Fruit fly (Drosophila melanogaster) whole organism, embryonic: ENCODE data around the gene CG34284.

ENCODE experiments used
- CG10366 ChIP-seq: fragments of 200-800 bp; sonication (Bioruptor generic); IDR thresholded peaks from 2 replicates; pipeline ENCODE4 v1.3.6; 2022; ENCODE audit warnings: missing biosample characterization, missing genetic modification characterization
- CG12071 ChIP-seq: fragments of 200-800 bp; sonication (Bioruptor generic); optimal IDR thresholded peaks from 3 replicates; lab custom pipeline; 2018; ENCODE audit warnings: missing biosample characterization, mild to moderate bottlenecking, missing genetic modification characterization
- CG12391 ChIP-seq: fragments of 200-800 bp; sonication (Bioruptor generic); optimal IDR thresholded peaks from 3 replicates; lab custom pipeline; 2018; ENCODE audit warnings: missing biosample characterization, mild to moderate bottlenecking, missing genetic modification characterization, moderate library complexity
- CG13424 ChIP-seq: fragments of 200-800 bp; sonication (Bioruptor generic); optimal IDR thresholded peaks from 2 replicates; lab custom pipeline; 2019; ENCODE audit warnings: missing biosample characterization, mild to moderate bottlenecking, missing genetic modification characterization, moderate library complexity
- CG17385 ChIP-seq: fragments of 200-800 bp; sonication (Bioruptor generic); optimal IDR thresholded peaks from 3 replicates; lab custom pipeline; 2018; ENCODE audit warnings: missing biosample characterization, mild to moderate bottlenecking, missing genetic modification characterization
- CG17802 ChIP-seq: fragments of 200-800 bp; sonication (Bioruptor generic); optimal IDR thresholded peaks from 2 replicates; lab custom pipeline; 2018; ENCODE audit warnings: missing biosample characterization, mild to moderate bottlenecking, missing genetic modification characterization, moderate library complexity
- CG18262 ChIP-seq: fragments of 200-800 bp; optimal IDR thresholded peaks from 3 replicates; lab custom pipeline; 2019; ENCODE audit warnings: missing biosample characterization, mild to moderate bottlenecking, missing genetic modification characterization, moderate library complexity
- CG2199 ChIP-seq: fragments of 200-800 bp; sonication (Bioruptor generic); IDR thresholded peaks from 3 replicates; pipeline ENCODE4 v1.3.6; 2022; ENCODE audit warnings: missing biosample characterization, missing genetic modification characterization
- CG30020 ChIP-seq: fragments of 200-800 bp; optimal IDR thresholded peaks from 2 replicates; lab custom pipeline; 2019; ENCODE audit warnings: missing biosample characterization, mild to moderate bottlenecking, missing genetic modification characterization, moderate library complexity
- CG31388 ChIP-seq: fragments of 200-800 bp; sonication (Bioruptor generic); optimal IDR thresholded peaks from 2 replicates; lab custom pipeline; 2016; ENCODE audit warnings: missing biosample characterization, missing genetic modification characterization
- CG3407 ChIP-seq: fragments of 200-800 bp; sonication (Bioruptor generic); optimal IDR thresholded peaks from 2 replicates; lab custom pipeline; 2018; ENCODE audit warnings: missing biosample characterization, mild to moderate bottlenecking, missing genetic modification characterization
- CG3847 ChIP-seq: fragments of 200-800 bp; sonication (Bioruptor generic); IDR thresholded peaks from 2 replicates; pipeline ENCODE4 v1.3.6; 2022; ENCODE audit warnings: missing biosample characterization, missing genetic modification characterization
- CG4730 ChIP-seq: fragments of 200-800 bp; sonication (Bioruptor generic); IDR thresholded peaks from 2 replicates; pipeline ENCODE4 v1.3.6; 2022; ENCODE audit warnings: missing biosample characterization, missing genetic modification characterization
- CG4820 ChIP-seq: fragments of 200-800 bp; sonication (Bioruptor generic); optimal IDR thresholded peaks from 3 replicates; lab custom pipeline; 2016; ENCODE audit warnings: missing biosample characterization, missing genetic modification characterization
- CG7987 ChIP-seq: fragments of 200-800 bp; sonication (Bioruptor generic); optimal IDR thresholded peaks from 2 replicates; lab custom pipeline; 2018; ENCODE audit warnings: missing biosample characterization, mild to moderate bottlenecking, missing genetic modification characterization, moderate library complexity
- CG9437 ChIP-seq: fragments of 200-800 bp; sonication (Bioruptor generic); optimal IDR thresholded peaks from 2 replicates; lab custom pipeline; 2018; ENCODE audit warnings: missing biosample characterization, mild to moderate bottlenecking, missing genetic modification characterization
- CTCF ChIP-seq: fragments of 200-800 bp; sonication (Bioruptor generic); optimal IDR thresholded peaks from 2 replicates; lab custom pipeline; 2017; ENCODE audit warnings: missing biosample characterization, mild to moderate bottlenecking, missing genetic modification characterization, moderate library complexity
- D19A ChIP-seq: fragments of 200-800 bp; optimal IDR thresholded peaks from 3 replicates; lab custom pipeline; 2019; ENCODE audit warnings: missing biosample characterization, mild to moderate bottlenecking, missing genetic modification characterization, moderate library complexity
- Dad ChIP-seq: fragments of 200-800 bp; sonication (Bioruptor generic); optimal IDR thresholded peaks from 3 replicates; lab custom pipeline; 2016; ENCODE audit warnings: missing biosample characterization, missing genetic modification characterization
- ERR ChIP-seq: fragments of 200-800 bp; sonication (Bioruptor generic); optimal IDR thresholded peaks from 2 replicates; lab custom pipeline; 2016; ENCODE audit warnings: missing biosample characterization, missing genetic modification characterization
- Ets65A ChIP-seq: fragments of 200-800 bp; sonication (Bioruptor generic); peaks from one replicate; lab custom pipeline; 2016; ENCODE audit warnings: missing biosample characterization, missing genetic modification characterization
- Hr39 ChIP-seq: fragments of >200 bp; optimal IDR thresholded peaks from 2 replicates; lab custom pipeline; 2017
- Hr78 ChIP-seq, 2 experiments: fragments of 200-800 bp in 1 of 2; fragments of >200 bp in 1 of 2; sonication (Bioruptor generic) in 1 of 2; optimal IDR thresholded peaks; 2 replicates each; lab custom pipeline; 2017 to 2019; ENCODE audit warnings: missing biosample characterization in 2 of 2, missing genetic modification characterization in 2 of 2, mild to moderate bottlenecking in 1 of 2, moderate library complexity in 1 of 2
- Lhr ChIP-seq: fragments of 200-800 bp; sonication (Bioruptor generic); optimal IDR thresholded peaks from 3 replicates; lab custom pipeline; 2017; ENCODE audit warnings: mild to moderate bottlenecking, missing biosample characterization, missing genetic modification reagents, missing genetic modification characterization
- Oaz ChIP-seq: fragments of 200-800 bp; sonication (Bioruptor generic); IDR thresholded peaks from 2 replicates; pipeline ENCODE4 v1.3.6; 2022; ENCODE audit warnings: missing biosample characterization, missing genetic modification characterization
- Ptx1 ChIP-seq: fragments of 200-800 bp; sonication (Bioruptor generic); IDR thresholded peaks from 2 replicates; pipeline ENCODE4 v1.3.6; 2022; ENCODE audit warnings: missing biosample characterization, missing genetic modification characterization
- Sox102F ChIP-seq: fragments of 200-800 bp; sonication (Bioruptor generic); optimal IDR thresholded peaks from 2 replicates; lab custom pipeline; 2018; ENCODE audit warnings: missing biosample characterization, mild to moderate bottlenecking, missing genetic modification characterization, moderate library complexity
- Trl ChIP-seq, 3 experiments: fragments of >200 bp in 2 of 3; fragments of 200-800 bp in 1 of 3; sonication (Bioruptor generic) in 1 of 3; optimal IDR thresholded peaks; 2 replicates in 1 of 3; 3 replicates in 2 of 3; lab custom pipeline; 2016 to 2017; ENCODE audit warnings: missing biosample characterization in 1 of 3, missing genetic modification characterization in 1 of 3
- Xrp1 ChIP-seq: fragments of 200-800 bp; sonication (Bioruptor generic); IDR thresholded peaks from 2 replicates; pipeline ENCODE4 v1.3.6; 2022; ENCODE audit warnings: missing biosample characterization, missing genetic modification characterization
- ara ChIP-seq: fragments of 200-800 bp; sonication (Bioruptor generic); IDR thresholded peaks from 2 replicates; pipeline ENCODE4 v1.3.6; 2022; ENCODE audit warnings: missing biosample characterization, missing genetic modification characterization
- bsh ChIP-seq, 2 experiments: fragments of 200-800 bp; sonication (Bioruptor generic); optimal IDR thresholded peaks; 2 replicates each; lab custom pipeline; 2017 to 2018; ENCODE audit warnings: mild to moderate bottlenecking in 2 of 2, missing biosample characterization in 2 of 2, missing genetic modification characterization in 2 of 2, moderate library complexity in 1 of 2
- btn ChIP-seq: fragments of 200-800 bp; sonication (Bioruptor generic); optimal IDR thresholded peaks from 2 replicates; lab custom pipeline; 2016; ENCODE audit warnings: missing biosample characterization, missing genetic modification characterization
- cad ChIP-seq: fragments of >200 bp; optimal IDR thresholded peaks from 2 replicates; lab custom pipeline; 2017; ENCODE audit warnings: missing biosample characterization, missing genetic modification characterization
- fd64A ChIP-seq: fragments of 200-800 bp; sonication (Bioruptor generic); optimal IDR thresholded peaks from 3 replicates; lab custom pipeline; 2018; ENCODE audit warnings: missing biosample characterization, mild to moderate bottlenecking, missing genetic modification characterization
- gem ChIP-seq: fragments of 200-800 bp; sonication (Bioruptor generic); optimal IDR thresholded peaks from 2 replicates; lab custom pipeline; 2019; ENCODE audit warnings: missing biosample characterization, mild to moderate bottlenecking, missing genetic modification characterization, moderate library complexity
- grau ChIP-seq: fragments of 200-800 bp; optimal IDR thresholded peaks from 3 replicates; lab custom pipeline; 2019; ENCODE audit warnings: missing biosample characterization, mild to moderate bottlenecking, missing genetic modification characterization, moderate library complexity
- grn ChIP-seq: fragments of 200-800 bp; sonication (Bioruptor generic); optimal IDR thresholded peaks from 3 replicates; lab custom pipeline; 2017; ENCODE audit warnings: missing biosample characterization, missing genetic modification characterization
- h ChIP-seq: fragments of >200 bp; optimal IDR thresholded peaks from 2 replicates; lab custom pipeline; 2017
- kni ChIP-seq: fragments of 200-800 bp; sonication (Bioruptor generic); optimal IDR thresholded peaks from 3 replicates; lab custom pipeline; 2017; ENCODE audit warnings: mild to moderate bottlenecking, missing biosample characterization, missing genetic modification reagents, missing genetic modification characterization
- mirr ChIP-seq: fragments of 200-800 bp; sonication (Bioruptor generic); optimal IDR thresholded peaks from 3 replicates; lab custom pipeline; 2018; ENCODE audit warnings: missing biosample characterization, mild to moderate bottlenecking, missing genetic modification characterization
- oc ChIP-seq: fragments of 200-800 bp; sonication (Bioruptor generic); optimal IDR thresholded peaks from 2 replicates; lab custom pipeline; 2018; ENCODE audit warnings: missing biosample characterization, mild to moderate bottlenecking, missing genetic modification characterization, moderate library complexity
- org-1 ChIP-seq: fragments of 200-800 bp; sonication (Bioruptor generic); optimal IDR thresholded peaks from 2 replicates; lab custom pipeline; 2017; ENCODE audit warnings: missing biosample characterization, missing genetic modification characterization
- prd ChIP-seq, 3 experiments: fragments of >200 bp in 2 of 3; fragments of 200-800 bp in 1 of 3; sonication (Bioruptor generic) in 1 of 3; optimal IDR thresholded peaks in 2 of 3; IDR thresholded peaks in 1 of 3; 2 replicates in 2 of 3; 3 replicates in 1 of 3; pipeline versions ENCODE4 v1.3.6 to Lab custom; 2017 to 2022; ENCODE audit warnings: missing biosample characterization in 1 of 3, missing genetic modification characterization in 1 of 3
- pros ChIP-seq: fragments of 200-800 bp; sonication (Bioruptor generic); optimal IDR thresholded peaks from 3 replicates; lab custom pipeline; 2019; ENCODE audit warnings: missing biosample characterization, mild to moderate bottlenecking, missing genetic modification characterization, moderate library complexity
- row ChIP-seq: fragments of 200-800 bp; sonication (Bioruptor generic); IDR thresholded peaks from 3 replicates; pipeline ENCODE4 v1.3.6; 2022; ENCODE audit warnings: missing biosample characterization, missing genetic modification characterization
- sd ChIP-seq: fragments of 200-800 bp; sonication (Bioruptor generic); optimal IDR thresholded peaks from 3 replicates; lab custom pipeline; 2018; ENCODE audit warnings: missing biosample characterization, mild to moderate bottlenecking, missing genetic modification characterization, moderate library complexity
- sens ChIP-seq: fragments of 200-800 bp; sonication (Bioruptor generic); peaks from one replicate; lab custom pipeline; 2016; ENCODE audit warnings: missing biosample characterization, missing genetic modification characterization
- slp2 ChIP-seq: fragments of 200-800 bp; sonication (Bioruptor generic); optimal IDR thresholded peaks from 2 replicates; lab custom pipeline; 2016; ENCODE audit warnings: missing biosample characterization, missing genetic modification characterization
- tup ChIP-seq: fragments of 200-800 bp; sonication (Bioruptor generic); optimal IDR thresholded peaks from 2 replicates; lab custom pipeline; 2016; ENCODE audit warnings: missing biosample characterization, mild to moderate bottlenecking, missing genetic modification characterization, moderate library complexity
- twi ChIP-seq: fragments of 200-800 bp; optimal IDR thresholded peaks from 2 replicates; lab custom pipeline; 2019; ENCODE audit warnings: missing biosample characterization, mild to moderate bottlenecking, missing genetic modification characterization, moderate library complexity
- z ChIP-seq: fragments of 200-800 bp; sonication (Bioruptor generic); IDR thresholded peaks from 3 replicates; pipeline ENCODE4 v1.3.6; 2022; ENCODE audit warnings: missing biosample characterization, missing genetic modification characterization

The CG34284 gene

DNA sequence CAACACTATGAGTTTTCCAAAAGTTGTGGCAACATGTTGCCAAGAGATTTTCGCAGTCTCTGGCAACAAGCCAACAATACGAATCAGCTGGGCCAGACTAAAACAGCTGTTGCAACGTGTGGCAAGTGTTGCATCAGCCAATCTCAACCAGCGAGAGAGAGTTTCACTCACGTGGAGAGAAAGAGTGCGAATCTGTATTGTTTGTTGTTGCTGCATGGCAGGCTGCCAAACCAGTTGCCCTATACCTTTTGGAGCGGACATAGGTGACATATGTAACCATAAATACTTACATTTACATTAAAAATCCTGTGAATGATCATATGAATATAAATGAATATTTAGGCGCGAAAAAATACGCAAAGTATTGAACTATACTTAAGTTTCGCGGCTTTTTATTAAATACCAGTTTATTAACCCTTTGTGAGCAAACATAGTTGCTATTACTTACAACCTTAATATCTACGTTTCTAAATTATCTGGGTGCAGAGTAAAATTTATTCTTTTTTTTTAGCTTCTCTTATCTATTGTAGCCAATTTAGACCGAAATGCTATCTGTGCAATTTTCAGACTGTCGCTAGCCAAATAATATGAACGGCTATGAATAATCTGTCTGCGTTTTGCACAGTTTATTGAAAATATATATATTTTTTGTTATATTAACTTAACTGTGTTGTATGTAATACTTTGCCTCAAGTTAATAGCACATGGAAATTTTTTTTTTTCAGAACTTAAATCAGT lies 11.3 kb upstream of the CG34284 start (continued):
- TF ChIP-seq Lhr (no peak), Oaz (GFP tag; lab: Robert Waterston, UW) (no peak), CG10366 (GFP tag; lab: Robert Waterston, UW) (peak; percentile 23; the same call in 1 of the 2 replicates), Sox102F (peak; percentile 30), org-1 (no peak), CTCF (GFP tag; lab: Kevin White, UChicago) (no peak), CG17802 (no peak), bsh (GFP tag; optimal IDR thresholded peaks at IDR 0.05; lab: Kevin White, UChicago) (peak; percentile 33 to 43), CG9437 (peak; percentile 43), CG3407 (no peak), gem (peak; percentile 18), pros (GFP tag; lab: Kevin White, UChicago) (no peak), Hr78 (GFP tag; optimal IDR thresholded peaks at IDR 0.05; lab: Kevin White, UChicago) (no peak), ERR (no peak), CG3847 (no peak), CG13424 (tag; lab: Kevin White, UChicago) (peak; percentile 31), CG31388 (GFP tag; lab: Kevin White, UChicago) (no peak), twi (tag; lab: Kevin White, UChicago) (no peak), Ets65A (no peak), mirr (GFP tag; lab: Kevin White, UChicago) (no peak), CG30020 (no peak), fd64A (GFP tag; lab: Kevin White, UChicago) (no peak), CG4820 (GFP tag; lab: Kevin White, UChicago) (no peak), Ptx1 (GFP tag; lab: Robert Waterston, UW) (no peak), CG17385 (no peak), CG12391 (tag; lab: Kevin White, UChicago) (no peak), CG4730 (GFP tag; lab: Robert Waterston, UW) (no peak), CG7987 (no peak), Hr39 (lab: Kevin White, UChicago) (no peak), CG18262 (peak; percentile 41), CG12071 (GFP tag; lab: Kevin White, UChicago) (no peak)

DNA sequence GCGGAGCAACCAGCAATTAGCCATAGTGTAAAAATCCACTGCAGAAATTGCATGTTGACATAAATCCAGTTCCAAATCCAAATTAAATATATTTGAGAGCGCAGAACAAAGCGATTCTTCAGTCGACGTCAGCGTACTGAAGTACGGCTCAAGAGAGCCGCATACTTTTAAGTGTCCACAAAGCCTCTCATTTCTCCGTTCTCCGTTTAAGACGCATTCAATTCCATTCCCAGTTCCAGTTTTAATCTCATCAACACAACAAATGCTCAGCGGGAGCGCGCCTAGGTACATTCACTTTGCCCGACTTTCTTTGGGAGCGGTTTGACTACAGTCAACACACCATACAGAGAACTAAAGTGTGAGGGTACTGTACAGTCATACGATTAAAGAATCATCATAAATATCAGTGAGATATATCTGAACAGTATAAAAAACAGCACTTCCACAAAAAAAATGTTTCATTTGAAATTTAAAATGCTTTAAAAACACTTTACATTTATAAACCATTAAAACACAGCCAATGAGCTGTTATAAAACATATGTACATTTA lies 10.1 kb upstream of the CG34284 start, which contains the start of gene Sgsh:
Sgsh (minus strand) TSS at position 141 of the 550 bp plus-strand sequence.
- TF ChIP-seq h (lab: Kevin White, UChicago) (no peak), Trl (optimal IDR thresholded peaks at IDR 0.05; lab: Kevin White, UChicago) (peak in 1 of 2 experiments; percentile 54), Trl (GFP tag; optimal IDR thresholded peaks at IDR 0.05; lab: Kevin White, UChicago) (no peak), btn (GFP tag; lab: Kevin White, UChicago) (no peak), grau (tag; lab: Kevin White, UChicago) (peak; percentile 87), z (0 out of 3 replicates have a peak, but pooled peaks have one; percentile 30), CG2199 (no peak), prd (optimal IDR thresholded peaks at IDR 0.05; lab: Kevin White, UChicago) (no peak), prd (GFP tag; IDR thresholded peaks at IDR 0.05; lab: Robert Waterston, UW) (0 out of 3 replicates have a peak, but pooled peaks have one; percentile 5), sd (tag; lab: Kevin White, UChicago) (no peak), kni (peak; percentile 82), cad (GFP tag; lab: Kevin White, UChicago) (no peak), D19A (tag; lab: Kevin White, UChicago) (no peak), Dad (no peak), tup (GFP tag; lab: Kevin White, UChicago) (no peak), grn (GFP tag; lab: Kevin White, UChicago) (no peak), Xrp1 (GFP tag; lab: Robert Waterston, UW) (peak; percentile 49; the same call in 1 of the 2 replicates), row (GFP tag; lab: Robert Waterston, UW) (peak; percentile 30; the same call in 2 of the 3 replicates), gem (peak; percentile 1), slp2 (GFP tag; lab: Kevin White, UChicago) (no peak), oc (peak; percentile 54), ara (GFP tag; lab: Robert Waterston, UW) (0 out of 2 replicates have a peak, but pooled peaks have one; percentile 19), sens (GFP tag; lab: Kevin White, UChicago) (peak; percentile 54)
